Fruit fly (Drosophila melanogaster): ENCODE measurements around the gene CG11997.

- TF ChIP-seq pan (optimal IDR thresholded peaks at IDR 0.05) (no peak), EcR (GFP tag; optimal IDR thresholded peaks at IDR 0.05) (no peak), Dll (optimal IDR thresholded peaks at IDR 0.05) (no peak)
These were observed 37.2 kb upstream of the CG11997 start for dm6 chr3R:9140165-9140564.

Measured in whole organism.